Fruit fly (Drosophila melanogaster) whole organism, pupa: ENCODE measurements around the gene CG17377.

Experiments used
- CG10348 ChIP-seq: fragments of 200-800 bp; sonication (Bioruptor generic); IDR thresholded peaks from 2 replicates; pipeline ENCODE4 v1.3.6; 2022; ENCODE audit warnings: missing biosample characterization, missing genetic modification characterization
- CG12605 ChIP-seq: fragments of 200-800 bp; sonication (Bioruptor generic); IDR thresholded peaks from 2 replicates; pipeline ENCODE4 v1.3.6; 2022; ENCODE audit warnings: missing biosample characterization, missing genetic modification characterization
- CG13204 ChIP-seq: fragments of 200-800 bp; sonication (Bioruptor generic); optimal IDR thresholded peaks from 2 replicates; lab custom pipeline; 2018; ENCODE audit warnings: missing biosample characterization, mild to moderate bottlenecking, missing genetic modification characterization, moderate library complexity
- CG14655 ChIP-seq: fragments of 200-800 bp; sonication (Bioruptor generic); optimal IDR thresholded peaks from 3 replicates; lab custom pipeline; 2017; ENCODE audit warnings: mild to moderate bottlenecking, missing biosample characterization, missing genetic modification reagents, missing genetic modification characterization
- CG15710 ChIP-seq: fragments of 200-800 bp; sonication (Bioruptor generic); optimal IDR thresholded peaks from 2 replicates; lab custom pipeline; 2018; ENCODE audit warnings: missing biosample characterization, mild to moderate bottlenecking, missing genetic modification characterization, moderate library complexity
- CG17806 ChIP-seq: fragments of 200-800 bp; sonication (Bioruptor generic); optimal IDR thresholded peaks from 2 replicates; lab custom pipeline; 2018; ENCODE audit warnings: missing biosample characterization, mild to moderate bottlenecking, missing genetic modification characterization, moderate library complexity
- CG32121 ChIP-seq: fragments of 200-800 bp; sonication (Bioruptor generic); IDR thresholded peaks from 2 replicates; pipeline ENCODE4 v1.3.6; 2022; ENCODE audit warnings: missing biosample characterization, missing genetic modification characterization
- CG34367 ChIP-seq: fragments of 200-800 bp; sonication (Bioruptor generic); optimal IDR thresholded peaks from 2 replicates; lab custom pipeline; 2018; ENCODE audit warnings: missing biosample characterization, mild to moderate bottlenecking, missing genetic modification characterization
- CG4496 ChIP-seq: fragments of 200-800 bp; sonication (Bioruptor generic); IDR thresholded peaks from 3 replicates; pipeline ENCODE4 v1.3.6; 2022; ENCODE audit warnings: missing biosample characterization, missing genetic modification characterization
- CG8159 ChIP-seq: fragments of 200-800 bp; sonication (Bioruptor generic); optimal IDR thresholded peaks from 3 replicates; lab custom pipeline; 2018; ENCODE audit warnings: missing biosample characterization, mild to moderate bottlenecking, missing genetic modification characterization, moderate library complexity
- CG8301 ChIP-seq: fragments of 200-800 bp; sonication (Bioruptor generic); optimal IDR thresholded peaks from 2 replicates; lab custom pipeline; 2018; ENCODE audit warnings: missing biosample characterization, mild to moderate bottlenecking, missing genetic modification characterization
- CG9948 ChIP-seq: fragments of 200-800 bp; sonication (Bioruptor generic); optimal IDR thresholded peaks from 2 replicates; lab custom pipeline; 2018; ENCODE audit warnings: missing biosample characterization, mild to moderate bottlenecking, missing genetic modification characterization, moderate library complexity
- D1 ChIP-seq: fragments of 200-800 bp; sonication (Bioruptor generic); optimal IDR thresholded peaks from 2 replicates; lab custom pipeline; 2018; ENCODE audit warnings: missing biosample characterization, mild to moderate bottlenecking, missing genetic modification characterization, moderate library complexity
- EcR ChIP-seq: fragments of 200-800 bp; sonication (Bioruptor generic); optimal IDR thresholded peaks from 3 replicates; lab custom pipeline; 2019; ENCODE audit warnings: missing biosample characterization, missing genetic modification characterization, mild to moderate bottlenecking, moderate library complexity, missing genetic modification reagents
- Ets98B ChIP-seq: fragments of 200-800 bp; sonication (Bioruptor generic); IDR thresholded peaks from 2 replicates; pipeline ENCODE4 v1.3.6; 2022; ENCODE audit warnings: missing biosample characterization, missing genetic modification characterization
- Pif1A ChIP-seq: fragments of 200-800 bp; sonication (Bioruptor generic); optimal IDR thresholded peaks from 3 replicates; lab custom pipeline; 2016; ENCODE audit warnings: missing biosample characterization, missing genetic modification characterization
- Pif1B ChIP-seq: fragments of 200-800 bp; sonication (Bioruptor generic); optimal IDR thresholded peaks from 3 replicates; lab custom pipeline; 2016; ENCODE audit warnings: missing biosample characterization, missing genetic modification characterization
- Snoo ChIP-seq: fragments of 200-800 bp; sonication (Bioruptor generic); optimal IDR thresholded peaks from 3 replicates; lab custom pipeline; 2017; ENCODE audit warnings: missing biosample characterization, mild to moderate bottlenecking, missing genetic modification characterization, inconsistent platforms
- fd96Ca ChIP-seq: fragments of 200-800 bp; sonication (Bioruptor generic); IDR thresholded peaks from 3 replicates; pipeline ENCODE4 v1.3.6; 2022; ENCODE audit warnings: missing biosample characterization, missing genetic modification characterization
- gl ChIP-seq: fragments of 200-800 bp; sonication (Bioruptor generic); optimal IDR thresholded peaks from 2 replicates; lab custom pipeline; 2018; ENCODE audit warnings: missing biosample characterization, mild to moderate bottlenecking, missing genetic modification characterization
- rn ChIP-seq: fragments of 200-800 bp; sonication (Bioruptor generic); IDR thresholded peaks from 2 replicates; pipeline ENCODE4 v1.3.6; 2022; ENCODE audit warnings: missing biosample characterization, missing genetic modification characterization

Gene CG17377

dm6 chr2L:6802740-6803139 lies at the start of gene CG17377, which contains the start of gene Daao2:
Gene CG17377 (minus strand): TSS chr2L:6802840.
Gene Daao2 (plus strand): TSS chr2L:6803011.
- no peak for TF ChIP-seq CG13204 (GFP tag; lab: Kevin White, UChicago)

DNA sequence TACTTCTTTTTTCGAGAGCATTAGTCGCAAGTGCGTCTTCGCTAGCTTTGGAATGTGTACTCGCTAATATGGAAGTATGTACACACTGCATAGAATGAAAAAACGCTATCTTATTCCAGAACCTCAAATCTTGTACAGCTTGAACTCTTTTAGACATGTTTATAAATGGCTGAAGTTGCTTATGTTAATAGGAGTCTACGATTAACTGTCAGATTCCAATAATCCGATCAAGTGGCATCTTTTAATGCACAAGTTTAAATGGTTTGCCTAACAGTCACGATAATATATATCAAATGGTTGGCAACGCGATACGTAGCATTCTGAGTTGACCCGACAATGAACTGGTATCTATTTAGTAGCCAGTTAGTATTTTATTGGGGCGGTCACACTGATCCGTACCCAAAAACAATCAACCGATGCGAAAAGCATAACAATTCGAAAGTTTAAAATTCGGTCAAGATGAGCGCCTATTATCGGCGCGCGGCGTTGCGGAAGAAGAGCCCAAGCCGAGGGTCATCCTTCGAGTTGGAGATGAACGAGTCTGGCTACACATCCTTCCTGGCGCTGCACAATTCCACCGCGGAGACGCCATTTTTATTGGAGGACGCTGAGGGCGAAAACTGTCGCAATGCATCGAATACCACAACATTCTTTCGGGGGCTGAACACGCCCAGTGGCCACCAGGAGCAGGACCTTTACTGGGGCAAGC lies 49.5 kb upstream of the CG17377 start, which contains the start of gene Rca1:
TSS of gene Rca1 (plus strand) at position 353 of the 709 bp plus-strand sequence.
- TF ChIP-seq CG8301 (tag; lab: Kevin White, UChicago) (no peak), Pif1A (GFP tag; lab: Kevin White, UChicago) (no peak), CG10348 (GFP tag; lab: Robert Waterston, UW) (no peak), rn (GFP tag; lab: Robert Waterston, UW) (no peak), CG4496 (GFP tag; lab: Robert Waterston, UW) (no peak), CG13204 (GFP tag; lab: Kevin White, UChicago) (no peak), CG15710 (tag; lab: Kevin White, UChicago) (no peak), CG8159 (tag; lab: Kevin White, UChicago) (no peak), EcR (GFP tag; lab: Kevin White, UChicago) (no peak), gl (tag; lab: Kevin White, UChicago) (no peak), Snoo (tag; lab: Kevin White, UChicago) (no peak), CG12605 (GFP tag; lab: Robert Waterston, UW) (no peak), CG34367 (tag; lab: Kevin White, UChicago) (no peak), CG14655 (no peak), fd96Ca (GFP tag; lab: Robert Waterston, UW) (no peak)

DNA sequence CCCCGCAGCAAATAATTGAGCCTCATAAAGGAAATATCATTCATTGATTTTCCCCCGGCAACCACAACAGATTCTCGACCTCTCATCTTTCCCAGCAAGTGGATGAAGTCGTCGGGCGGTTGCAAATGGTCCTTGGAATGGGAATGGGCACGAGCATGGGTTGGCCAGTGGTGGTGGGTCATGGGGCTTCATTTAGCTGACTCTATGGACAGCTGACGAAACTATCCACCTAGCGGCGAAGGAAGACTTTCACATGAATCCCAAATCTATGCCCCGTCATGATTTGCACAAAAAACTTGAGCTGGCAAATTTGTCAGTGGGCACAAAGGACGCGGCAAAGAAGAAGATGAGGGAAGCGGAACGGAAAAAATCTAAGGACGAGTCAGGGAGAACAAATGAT lies 48.3 kb upstream of the CG17377 start:
- TF ChIP-seq Ets98B (GFP tag; lab: Robert Waterston, UW), result no peak
- no peak for TF ChIP-seq CG12605 (GFP tag; lab: Robert Waterston, UW)
- no peak for TF ChIP-seq rn (GFP tag; lab: Robert Waterston, UW)
- no peak for TF ChIP-seq Pif1A (GFP tag; lab: Kevin White, UChicago)
- no peak for TF ChIP-seq CG32121 (GFP tag; lab: Robert Waterston, UW)
- no peak for TF ChIP-seq Snoo (tag; lab: Kevin White, UChicago)
- no peak for TF ChIP-seq D1 (tag; lab: Kevin White, UChicago)
- TF ChIP-seq CG13204 (GFP tag; lab: Kevin White, UChicago), result no peak
- TF ChIP-seq fd96Ca (GFP tag; lab: Robert Waterston, UW), result no peak
- no peak for TF ChIP-seq EcR (GFP tag; lab: Kevin White, UChicago)
- TF ChIP-seq CG15710 (tag; lab: Kevin White, UChicago), result no peak
- TF ChIP-seq CG17806, result no peak
- no peak for TF ChIP-seq CG8301 (tag; lab: Kevin White, UChicago)

- TF ChIP-seq CG32121 (GFP tag; lab: Robert Waterston, UW), result no peak
- TF ChIP-seq CG8159 (tag; lab: Kevin White, UChicago), result no peak
- TF ChIP-seq EcR (GFP tag; lab: Kevin White, UChicago), result no peak
- no peak for TF ChIP-seq rn (GFP tag; lab: Robert Waterston, UW)
- no peak for TF ChIP-seq CG14655
- TF ChIP-seq Ets98B (GFP tag; lab: Robert Waterston, UW), result no peak
- TF ChIP-seq CG17806, result no peak
- TF ChIP-seq CG4496 (GFP tag; lab: Robert Waterston, UW), result no peak
- no peak for TF ChIP-seq D1 (tag; lab: Kevin White, UChicago)
- TF ChIP-seq CG15710 (tag; lab: Kevin White, UChicago), result no peak
- no peak for TF ChIP-seq fd96Ca (GFP tag; lab: Robert Waterston, UW)
- TF ChIP-seq Pif1B, result no peak
- TF ChIP-seq, all 21 proteins: peak for 0
Measured at dm6 chr2L:6843434-6843833, 40.8 kb upstream of the CG17377 start.

DNA sequence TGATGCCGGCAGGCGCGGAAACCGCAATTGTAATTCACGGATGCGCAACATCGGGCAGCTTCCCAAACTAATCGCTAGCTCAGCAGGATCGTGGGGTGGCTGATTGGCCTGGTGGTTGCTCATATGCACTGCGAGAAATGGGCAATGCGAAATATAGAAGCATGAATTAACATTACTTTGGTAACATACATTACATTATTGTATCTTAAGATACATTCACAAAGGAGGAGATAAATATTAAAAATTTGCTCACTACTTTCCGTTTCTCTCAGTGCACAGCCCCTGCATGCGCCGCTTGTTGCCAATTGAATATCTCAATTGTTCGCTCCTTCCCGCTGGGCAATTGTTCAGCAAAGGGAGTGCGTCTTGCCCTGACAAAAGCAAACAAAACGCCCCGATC lies 38.7 kb upstream of the CG17377 start:
- TF ChIP-seq rn (GFP tag; lab: Robert Waterston, UW) (no peak), CG9948 (no peak), CG8159 (tag; lab: Kevin White, UChicago) (peak; percentile 21), Pif1B (no peak), fd96Ca (GFP tag; lab: Robert Waterston, UW) (no peak), CG17806 (no peak), Ets98B (GFP tag; lab: Robert Waterston, UW) (no peak)

- TF ChIP-seq Snoo (tag; lab: Kevin White, UChicago) (no peak), fd96Ca (GFP tag; lab: Robert Waterston, UW) (no peak), CG17806 (no peak), Pif1A (GFP tag; lab: Kevin White, UChicago) (no peak), CG13204 (GFP tag; lab: Kevin White, UChicago) (no peak), CG14655 (no peak), CG4496 (GFP tag; lab: Robert Waterston, UW) (no peak), CG12605 (GFP tag; lab: Robert Waterston, UW) (no peak), CG9948 (no peak), CG8301 (tag; lab: Kevin White, UChicago) (no peak), CG32121 (GFP tag; lab: Robert Waterston, UW) (no peak), CG8159 (tag; lab: Kevin White, UChicago) (no peak), CG15710 (tag; lab: Kevin White, UChicago) (no peak), Pif1B (no peak)
Measured at dm6 chr2L:6837829-6838228, 35.2 kb upstream of the CG17377 start.
